Worm (Caenorhabditis elegans) whole organism, L1 larva: ENCODE data around the gene oma-2.

Experiments
- aly-2 ChIP-seq: fragments of 150-350 bp; optimal IDR thresholded peaks from 2 replicates; lab custom pipeline; 2014; ENCODE audit warnings: missing biosample characterization, missing genetic modification characterization
- blmp-1 ChIP-seq: fragments of 150-350 bp; optimal IDR thresholded peaks from 2 replicates; lab custom pipeline; 2014; ENCODE audit warnings: missing biosample characterization, missing genetic modification characterization
- dpl-1 ChIP-seq, 3 experiments: fragments of 150-350 bp in 2 of 3; sonication (generic microtip) in 1 of 3; optimal IDR thresholded peaks; 2 replicates each; lab custom pipeline; 2014 to 2017; ENCODE audit warnings: missing biosample characterization in 3 of 3, missing genetic modification characterization in 3 of 3, missing genetic modification reagents in 3 of 3
- egl-27 ChIP-seq, 2 experiments: fragments of 150-350 bp in 1 of 2; sonication (generic microtip); optimal IDR thresholded peaks; 3 replicates each; lab custom pipeline; 2017 to 2018; ENCODE audit warnings: missing biosample characterization in 2 of 2, missing genetic modification characterization in 2 of 2, missing genetic modification reagents in 2 of 2
- fos-1 ChIP-seq: fragments of 150-350 bp; optimal IDR thresholded peaks from 2 replicates; lab custom pipeline; 2014; ENCODE audit warnings: missing biosample characterization, missing genetic modification characterization
- lin-15B ChIP-seq: fragments of 150-350 bp; sonication (generic microtip); optimal IDR thresholded peaks from 3 replicates; lab custom pipeline; 2014; ENCODE audit warnings: missing biosample characterization, missing genetic modification characterization
- nhr-12 ChIP-seq: sonication (generic microtip); optimal IDR thresholded peaks from 2 replicates; lab custom pipeline; 2017; ENCODE audit warnings: missing biosample characterization, missing genetic modification characterization
- nhr-19 ChIP-seq: fragments of 200-800 bp; sonication (Bioruptor generic); conservative IDR thresholded peaks from 2 replicates; pipeline ENCODE4 v1.3.6; 2022; ENCODE audit warnings: missing genetic modification characterization, missing compliant biosample characterization
- nhr-20 ChIP-seq: sonication (generic microtip); optimal IDR thresholded peaks from 2 replicates; lab custom pipeline; 2016; ENCODE audit warnings: mild to moderate bottlenecking, missing genetic modification characterization, missing compliant biosample characterization
- zag-1 ChIP-seq: fragments of 150-350 bp; optimal IDR thresholded peaks from 2 replicates; lab custom pipeline; 2014; ENCODE audit warnings: missing biosample characterization, missing genetic modification characterization

DNA sequence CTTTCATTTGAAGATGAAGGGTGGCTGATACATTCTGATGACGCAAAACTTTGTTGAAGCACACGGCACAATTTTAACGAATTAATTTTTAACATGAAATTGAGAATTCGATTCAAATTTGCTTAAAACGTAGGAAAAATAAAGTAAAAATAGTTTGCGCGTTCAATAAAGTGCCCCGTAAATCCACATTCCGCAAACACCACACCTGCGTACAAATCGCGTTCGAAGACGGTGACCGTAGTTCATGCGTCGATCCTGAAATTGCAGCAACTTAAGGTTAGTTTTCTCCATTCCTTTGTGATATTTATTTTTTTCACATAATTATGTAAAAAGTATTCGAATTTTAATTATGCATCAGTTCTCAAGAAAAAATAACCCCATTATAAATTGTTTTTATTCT, 4.5 kb upstream of the oma-2 start, which contains the start of gene F43H9.3:
- TF ChIP-seq dpl-1 (GFP tag; optimal IDR thresholded peaks at IDR 0.05; lab: Kevin White, UChicago) (peak in 2 of 3 experiments; percentile 47 to 60), nhr-12 (tag; lab: Kevin White, UChicago) (no peak), aly-2 (tag; lab: Kevin White, UChicago) (no peak), fos-1 (tag; lab: Kevin White, UChicago) (no peak), lin-15B (no peak), blmp-1 (tag; lab: Kevin White, UChicago) (no peak), nhr-20 (tag; lab: Kevin White, UChicago) (no peak), zag-1 (tag; lab: Kevin White, UChicago) (no peak), egl-27 (tag; optimal IDR thresholded peaks at IDR 0.05; lab: Kevin White, UChicago) (no peak), nhr-19 (GFP tag; lab: Robert Waterston, UW) (no peak)
